Worm (Caenorhabditis elegans): ENCODE data around the gene ikke-1.

Gene ikke-1

DNA sequence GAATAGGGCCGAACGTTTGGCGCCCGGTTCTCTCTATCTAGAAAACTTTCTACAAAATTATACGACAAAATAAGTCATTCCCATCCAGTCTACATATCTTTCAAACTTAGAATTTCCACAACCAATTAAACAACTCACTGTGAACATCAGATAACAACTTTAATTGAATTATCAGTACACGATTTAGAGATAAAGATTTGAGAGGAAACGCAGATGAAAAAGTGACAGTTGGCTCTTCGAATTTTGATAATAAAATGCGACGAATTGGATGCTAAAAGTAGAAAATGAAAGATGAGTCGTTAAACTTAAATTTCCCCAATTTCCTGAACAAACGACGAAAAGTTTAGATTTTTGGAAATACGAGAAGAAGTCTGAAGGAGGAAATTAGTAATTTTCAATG, 15.5 kb downstream of the ikke-1 start:
- peak; percentile 46 for TF ChIP-seq hlh-11 (tag; optimal IDR thresholded peaks at IDR 0.05)
- TF ChIP-seq tra-1 (GFP tag; IDR thresholded peaks at IDR 0.05) = 0 out of 2 replicates have a peak, but pooled peaks have one; percentile 23
- no peak for TF ChIP-seq daf-16 (GFP tag; optimal IDR thresholded peaks at IDR 0.05)
- TF ChIP-seq daf-16 (tag; optimal IDR thresholded peaks at IDR 0.05) = peak; percentile 66
- TF ChIP-seq F26F4.8 (GFP tag; conservative IDR thresholded peaks at IDR 0.05) = no peak
- peak; percentile 87 for TF ChIP-seq php-3 (GFP tag; IDR thresholded peaks at IDR 0.05)
- TF ChIP-seq dmd-6 (GFP tag; IDR thresholded peaks at IDR 0.05) = peak; percentile 53
- peak; percentile 88 for TF ChIP-seq pqm-1 (tag; optimal IDR thresholded peaks at IDR 0.05)
- no peak for TF ChIP-seq Y75B8A.6 (GFP tag; IDR thresholded peaks at IDR 0.05)
- no peak for TF ChIP-seq hlh-30 (tag; optimal IDR thresholded peaks at IDR 0.05; ENCODE audit: insufficient read depth)
- peak; percentile 46 for TF ChIP-seq nhr-28 (tag; optimal IDR thresholded peaks at IDR 0.05)
- TF ChIP-seq dve-1 (tag; optimal IDR thresholded peaks at IDR 0.05; ENCODE audit: insufficient read depth) = peak; percentile 83

DNA sequence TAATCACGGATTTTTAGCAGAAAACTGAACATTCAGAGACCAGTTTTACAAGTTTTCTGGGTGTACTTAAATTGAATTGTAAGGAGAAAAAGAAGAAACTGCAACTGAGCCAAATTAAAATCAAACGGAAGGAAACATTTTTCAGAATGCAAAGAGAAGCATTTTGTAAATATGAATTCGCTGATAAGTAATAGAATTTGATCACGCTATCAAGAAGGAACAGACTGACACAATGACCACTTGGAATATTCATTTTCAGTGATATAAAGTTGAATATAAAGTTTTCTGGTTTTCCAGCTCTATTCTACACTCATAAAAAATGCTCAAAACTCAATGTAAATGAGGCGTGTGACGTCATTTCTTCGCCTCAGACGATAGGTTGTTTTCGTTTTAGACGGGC, 16.4 kb downstream of the ikke-1 start:
- TF ChIP-seq Y105C5A.15 (GFP tag; IDR thresholded peaks at IDR 0.05) = no peak
- 0 out of 2 replicates have a peak, but pooled peaks have one; percentile 27 for TF ChIP-seq dmd-6 (GFP tag; IDR thresholded peaks at IDR 0.05)

DNA sequence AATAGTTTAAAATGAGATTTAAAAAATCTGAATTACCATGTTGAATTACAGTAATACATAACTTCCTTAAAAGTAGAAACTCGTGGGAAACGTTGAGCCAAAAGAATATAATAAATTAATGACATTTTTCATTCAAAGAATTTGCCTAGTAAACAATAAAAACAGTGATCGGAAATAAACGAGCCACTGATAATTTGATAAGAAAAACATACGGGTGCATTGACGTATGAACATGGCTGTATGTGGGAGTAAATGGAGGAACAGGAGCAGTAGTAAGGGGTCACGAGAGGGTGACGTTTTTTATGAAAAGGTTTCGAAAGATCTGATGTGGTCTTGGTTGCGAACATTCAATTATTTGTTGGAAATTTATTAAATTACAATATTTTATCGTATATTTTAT, 19.7 kb downstream of the ikke-1 start:
- TF ChIP-seq spr-3 (GFP tag; optimal IDR thresholded peaks at IDR 0.05) (no peak), F49E8.2 (tag; optimal IDR thresholded peaks at IDR 0.05; ENCODE audit: borderline replicate concordance) (no peak), dve-1 (tag; optimal IDR thresholded peaks at IDR 0.05; ENCODE audit: insufficient read depth) (peak; percentile 15), unc-62 (GFP tag; optimal IDR thresholded peaks at IDR 0.05 in 1 of 2) (no peak), unc-62 (tag; optimal IDR thresholded peaks at IDR 0.05) (no peak), pqm-1 (tag; optimal IDR thresholded peaks at IDR 0.05) (peak; percentile 54), ctbp-1 (GFP tag; IDR thresholded peaks at IDR 0.05) (no peak), daf-16 (GFP tag; optimal IDR thresholded peaks at IDR 0.05) (no peak), daf-16 (tag; optimal IDR thresholded peaks at IDR 0.05) (peak; percentile 61), nhr-77 (tag; optimal IDR thresholded peaks at IDR 0.05) (peak; percentile 16), madf-5 (GFP tag; IDR thresholded peaks at IDR 0.05) (no peak), nhr-28 (tag; optimal IDR thresholded peaks at IDR 0.05) (peak; percentile 13), lin-39 (tag; optimal IDR thresholded peaks at IDR 0.05) (no peak), hlh-30 (tag; optimal IDR thresholded peaks at IDR 0.05; ENCODE audit: insufficient read depth) (peak; percentile 10)

DNA sequence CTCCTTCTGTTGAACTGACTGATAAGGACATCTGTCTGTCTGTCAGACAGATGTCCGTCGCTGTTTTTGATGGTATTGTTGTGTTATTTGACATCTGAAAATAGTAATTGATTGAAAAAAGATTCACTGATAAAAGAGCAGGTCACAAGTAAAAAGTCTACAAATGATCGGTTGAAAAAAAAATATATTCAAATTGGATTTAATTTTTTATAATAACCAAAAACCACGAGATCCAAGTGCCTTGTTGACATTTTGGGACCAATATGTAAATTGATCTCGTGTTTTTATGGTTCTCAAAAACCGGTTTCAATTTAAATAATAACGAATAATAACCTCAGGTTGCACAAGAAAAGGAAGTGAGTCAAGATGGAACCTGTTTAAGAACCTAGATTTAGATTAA, 23.5 kb downstream of the ikke-1 start, which contains the start of gene F59B2.13:
F59B2.13 (minus strand) TSS at position 101 of the 400 bp plus-strand sequence.
- TF ChIP-seq gei-8 (GFP tag; optimal IDR thresholded peaks at IDR 0.05) (no peak), F37D6.2 (tag; optimal IDR thresholded peaks at IDR 0.05) (no peak), unc-39 (tag; optimal IDR thresholded peaks at IDR 0.05) (no peak), ceh-20 (GFP tag; IDR thresholded peaks at IDR 0.05) (no peak), ztf-11 (tag; optimal IDR thresholded peaks at IDR 0.05) (no peak), hlh-30 (tag; optimal IDR thresholded peaks at IDR 0.05; ENCODE audit: insufficient read depth) (no peak), nhr-102 (tag; optimal IDR thresholded peaks at IDR 0.05) (no peak), nhr-25 (tag; optimal IDR thresholded peaks at IDR 0.05; ENCODE audit: borderline replicate concordance, insufficient read depth) (no peak), ztf-7 (tag; optimal IDR thresholded peaks at IDR 0.05) (no peak), T26A8.4 (GFP tag; IDR thresholded peaks at IDR 0.05) (no peak), mxl-3 (GFP tag; optimal IDR thresholded peaks at IDR 0.05) (no peak), pha-4 (GFP tag; IDR thresholded peaks at IDR 0.05) (no peak), pha-4 (tag; optimal IDR thresholded peaks at IDR 0.05) (no peak), nhr-237 (tag; optimal IDR thresholded peaks at IDR 0.05) (no peak), cey-2 (tag; optimal IDR thresholded peaks at IDR 0.05; ENCODE audit: borderline replicate concordance, insufficient read depth) (no peak)

Measured in whole organism, L4 larva.